Worm (Caenorhabditis elegans): Measurements from ENCODE around the gene D1086.8.

Gene D1086.8

DNA sequence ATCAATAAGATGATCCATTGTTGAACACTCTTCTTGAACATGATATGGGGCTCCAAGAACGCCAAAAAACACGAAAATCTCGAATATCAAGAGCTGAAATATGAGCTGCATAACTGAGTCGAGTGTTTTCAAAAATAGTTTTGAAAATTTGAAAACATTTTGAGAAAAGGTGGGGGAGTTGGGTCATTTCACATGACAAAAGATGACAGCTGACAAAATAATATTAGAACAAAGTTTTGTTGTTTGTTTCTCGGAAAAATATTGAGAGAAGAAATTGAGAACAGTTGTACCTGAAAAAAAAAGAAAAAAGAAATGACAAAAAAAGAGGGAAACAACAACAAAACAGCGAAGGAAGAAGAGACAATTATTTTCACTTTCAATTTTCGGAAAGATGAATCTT, 4.6 kb downstream of the D1086.8 start, which contains the start of the genes D1086.2 and D1086.1:
Gene D1086.2, minus strand, starts transcription at position 150 of the 400 bp plus-strand sequence.
Gene D1086.1, plus strand, starts transcription at position 340 of the 400 bp plus-strand sequence.
- TF ChIP-seq aha-1 (tag): peak; percentile 39
- no peak for TF ChIP-seq nhr-77 (tag; optimal IDR thresholded peaks at IDR 0.05)
- TF ChIP-seq daf-16 (GFP tag; optimal IDR thresholded peaks at IDR 0.05): peak in 1 of 2 experiments; percentile 94
- TF ChIP-seq daf-16 (tag; optimal IDR thresholded peaks at IDR 0.05): no peak
- no peak for TF ChIP-seq ceh-32 (tag; optimal IDR thresholded peaks at IDR 0.05; ENCODE audit: poor library complexity)
- no peak for TF ChIP-seq mxl-3 (GFP tag; optimal IDR thresholded peaks at IDR 0.05)

DNA sequence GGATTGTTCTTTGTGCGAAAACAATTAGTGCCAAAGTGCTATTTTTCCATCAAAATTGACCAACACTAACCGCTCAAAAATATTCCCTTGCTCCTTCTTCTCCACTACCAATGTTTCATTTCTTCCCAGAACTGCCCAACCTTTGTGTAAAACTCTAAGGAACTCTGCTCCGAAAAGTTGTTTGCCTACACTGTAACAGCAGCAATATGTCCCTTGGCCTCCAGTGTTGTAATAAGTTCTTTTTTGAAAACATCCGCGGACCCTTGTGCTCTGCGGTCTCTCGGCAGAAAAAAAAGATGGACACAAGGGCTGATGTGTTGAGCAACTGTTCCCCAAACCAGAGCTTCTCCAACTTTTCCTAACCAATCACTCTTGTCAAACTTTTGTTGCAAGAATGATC, 7.0 kb downstream of the D1086.8 start, which contains the start of gene D1086.12:
Gene D1086.12, plus strand, starts transcription at position 301 of the 400 bp plus-strand sequence.
- TF ChIP-seq mep-1 (tag; optimal IDR thresholded peaks at IDR 0.05) (no peak), hlh-11 (tag; optimal IDR thresholded peaks at IDR 0.05) (peak; percentile 23), daf-16 (GFP tag; optimal IDR thresholded peaks at IDR 0.05) (peak in 1 of 2 experiments; percentile 59), daf-16 (tag; optimal IDR thresholded peaks at IDR 0.05) (no peak)

DNA sequence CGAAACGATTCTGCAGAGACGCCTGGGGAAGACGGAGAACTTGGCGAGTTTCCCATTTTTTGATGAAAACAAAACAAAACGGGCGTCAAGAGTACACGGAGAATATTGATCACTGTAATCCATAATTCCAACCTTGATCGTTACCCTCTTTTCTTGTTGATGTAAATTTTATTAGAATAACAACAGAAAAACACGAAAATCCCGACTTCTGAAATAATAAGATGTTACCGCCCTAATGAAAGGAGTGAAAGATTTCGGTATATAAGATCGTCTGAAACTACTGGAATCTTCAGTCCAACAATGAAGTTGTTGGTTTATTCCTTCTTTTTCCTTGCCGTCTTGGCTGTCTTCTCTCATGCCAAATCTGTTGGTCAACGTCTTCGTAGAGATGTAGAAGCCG, 10.1 kb downstream of the D1086.8 start, which contains the start of gene D1086.9:
Gene D1086.9, plus strand, starts transcription at position 301 of the 400 bp plus-strand sequence.
- TF ChIP-seq unc-39 (tag; optimal IDR thresholded peaks at IDR 0.05) (no peak), tra-1 (GFP tag; IDR thresholded peaks at IDR 0.05) (no peak), mxl-2 (GFP tag; conservative IDR thresholded peaks at IDR 0.05) (no peak), zfp-2 (tag; optimal IDR thresholded peaks at IDR 0.05) (no peak), hlh-30 (tag; optimal IDR thresholded peaks at IDR 0.05; ENCODE audit: insufficient read depth) (no peak), Y105C5A.15 (GFP tag; IDR thresholded peaks at IDR 0.05) (no peak), nhr-76 (tag; optimal IDR thresholded peaks at IDR 0.05) (no peak), madf-5 (GFP tag; IDR thresholded peaks at IDR 0.05) (no peak), fkh-10 (GFP tag; optimal IDR thresholded peaks at IDR 0.05) (no peak), mdl-1 (tag; optimal IDR thresholded peaks at IDR 0.05) (no peak), nhr-28 (tag; optimal IDR thresholded peaks at IDR 0.05) (no peak), jun-1 (tag; optimal IDR thresholded peaks at IDR 0.05) (no peak), hif-1 (tag; optimal IDR thresholded peaks at IDR 0.05) (no peak), lsy-2 (tag; optimal IDR thresholded peaks at IDR 0.05) (no peak), lim-7 (GFP tag; IDR thresholded peaks at IDR 0.05) (no peak), rbr-2 (tag; optimal IDR thresholded peaks at IDR 0.05) (no peak)

DNA sequence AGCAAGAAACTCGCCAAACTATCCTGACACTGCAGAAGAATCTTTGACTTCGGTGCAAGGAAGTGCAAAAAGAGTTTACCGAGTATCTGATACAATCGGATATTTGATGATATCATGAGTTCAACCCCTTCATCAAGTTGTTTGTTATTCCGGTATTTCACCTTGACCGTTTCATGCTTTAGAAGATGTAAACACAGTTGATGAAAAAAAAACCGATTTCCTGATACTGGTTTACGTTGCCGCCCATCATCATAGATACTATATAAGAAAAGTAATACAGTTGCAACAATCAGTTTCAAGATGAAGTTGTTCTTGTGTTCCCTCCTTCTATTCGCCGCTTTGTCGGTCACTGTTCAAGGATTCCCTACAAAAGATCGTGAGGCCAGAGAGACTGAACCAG, 13.6 kb downstream of the D1086.8 start, which contains the start of gene H39E23.3:
Gene H39E23.3, plus strand, starts transcription at position 301 of the 400 bp plus-strand sequence.
- TF ChIP-seq nhr-76 (tag; optimal IDR thresholded peaks at IDR 0.05): no peak
- no peak for TF ChIP-seq madf-9 (GFP tag; conservative IDR thresholded peaks at IDR 0.05)
- no peak for TF ChIP-seq pha-4 (GFP tag; IDR thresholded peaks at IDR 0.05)
- TF ChIP-seq pha-4 (tag; optimal IDR thresholded peaks at IDR 0.05): no peak
- TF ChIP-seq Y105C5A.15 (GFP tag; IDR thresholded peaks at IDR 0.05): no peak
- no peak for TF ChIP-seq F10B5.3 (tag; optimal IDR thresholded peaks at IDR 0.05)
- no peak for TF ChIP-seq unc-39 (tag; optimal IDR thresholded peaks at IDR 0.05)
- no peak for TF ChIP-seq ceh-32 (tag; optimal IDR thresholded peaks at IDR 0.05; ENCODE audit: poor library complexity)
- TF ChIP-seq ZK546.5 (tag; optimal IDR thresholded peaks at IDR 0.05): no peak
- no peak for TF ChIP-seq ztf-11 (tag; optimal IDR thresholded peaks at IDR 0.05)
- TF ChIP-seq nhr-42 (GFP tag; IDR thresholded peaks at IDR 0.05): no peak
- TF ChIP-seq nhr-237 (tag; optimal IDR thresholded peaks at IDR 0.05): no peak
- no peak for TF ChIP-seq spr-3 (GFP tag; optimal IDR thresholded peaks at IDR 0.05)
- no peak for TF ChIP-seq mep-1 (tag; optimal IDR thresholded peaks at IDR 0.05)

DNA sequence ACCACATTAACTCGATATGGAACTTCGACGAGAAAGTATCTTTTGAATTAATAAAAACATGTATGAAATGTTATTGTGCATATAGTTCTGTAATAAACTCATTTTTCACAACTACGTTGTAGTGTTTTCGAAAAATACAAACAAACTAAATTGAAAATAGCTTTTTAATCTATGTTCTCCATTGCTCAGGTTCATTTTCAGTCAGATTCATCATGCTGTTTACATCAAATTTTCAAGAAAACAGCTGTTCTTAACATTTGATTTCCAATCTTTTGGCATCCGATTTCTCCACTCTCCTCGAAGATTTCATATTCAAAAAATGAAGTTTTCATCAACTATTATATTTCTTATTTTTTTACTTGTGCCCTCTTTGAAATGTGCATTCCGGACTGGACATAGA, 16.1 kb downstream of the D1086.8 start, which contains the start of gene H39E23.2:
Gene H39E23.2, plus strand, starts transcription at position 301 of the 400 bp plus-strand sequence.
- TF ChIP-seq arid-1 (GFP tag; conservative IDR thresholded peaks at IDR 0.05): no peak
- no peak for TF ChIP-seq ceh-82 (tag; optimal IDR thresholded peaks at IDR 0.05)
- TF ChIP-seq zfp-3 (GFP tag; conservative IDR thresholded peaks at IDR 0.05): no peak
- TF ChIP-seq attf-4 (tag; optimal IDR thresholded peaks at IDR 0.05): no peak
- no peak for TF ChIP-seq ztf-7 (tag; optimal IDR thresholded peaks at IDR 0.05)
- no peak for TF ChIP-seq fkh-10 (GFP tag; optimal IDR thresholded peaks at IDR 0.05)
